Fruit fly (Drosophila melanogaster) whole organism: Measurements from ENCODE around the gene CG32119.

Experiments
- CG8478 ChIP-seq: fragments of >200 bp; optimal IDR thresholded peaks from 2 replicates; lab custom pipeline; 2018; ENCODE audit warnings: inconsistent platforms
- Dll ChIP-seq: fragments of >200 bp; optimal IDR thresholded peaks from 2 replicates; lab custom pipeline; 2017
- EcR ChIP-seq, 2 experiments: fragments of >200 bp; optimal IDR thresholded peaks; 2 replicates each; lab custom pipeline; 2017; ENCODE audit warnings: missing biosample characterization in 2 of 2, missing genetic modification characterization in 2 of 2, missing genetic modification reagents in 2 of 2
- pan ChIP-seq: fragments of >200 bp; optimal IDR thresholded peaks from 2 replicates; lab custom pipeline; 2017
- psq ChIP-seq: fragments of >200 bp; optimal IDR thresholded peaks from 2 replicates; lab custom pipeline; 2017
- usp ChIP-seq: fragments of >200 bp; optimal IDR thresholded peaks from 2 replicates; lab custom pipeline; 2017; ENCODE audit warnings: missing biosample characterization, missing genetic modification characterization, mixed read lengths

Gene CG32119

dm6 chr3L:13237056-13237455 is 11.4 kb downstream of the CG32119 start:
- no peak for TF ChIP-seq usp
- no peak for TF ChIP-seq Dll (lab: Kevin White, UChicago)
- TF ChIP-seq pan (lab: Kevin White, UChicago) = no peak
- no peak for TF ChIP-seq psq (lab: Kevin White, UChicago)
- no peak for TF ChIP-seq CG8478 (lab: Kevin White, UChicago)
- TF ChIP-seq EcR (GFP tag; optimal IDR thresholded peaks at IDR 0.05; lab: Kevin White, UChicago) = peak in 1 of 2 experiments; percentile 29

dm6 chr3L:13236646-13237045 is 11.9 kb downstream of the CG32119 start:
- TF ChIP-seq EcR (GFP tag; optimal IDR thresholded peaks at IDR 0.05; lab: Kevin White, UChicago) (no peak), psq (lab: Kevin White, UChicago) (no peak), usp (no peak), CG8478 (lab: Kevin White, UChicago) (no peak), Dll (lab: Kevin White, UChicago) (no peak), pan (lab: Kevin White, UChicago) (no peak)

- TF ChIP-seq CG8478 (lab: Kevin White, UChicago) = no peak
- no peak for TF ChIP-seq EcR (GFP tag; optimal IDR thresholded peaks at IDR 0.05; lab: Kevin White, UChicago)
- TF ChIP-seq psq (lab: Kevin White, UChicago) = no peak
- TF ChIP-seq Dll (lab: Kevin White, UChicago) = no peak
- no peak for TF ChIP-seq pan (lab: Kevin White, UChicago)
- TF ChIP-seq usp = no peak
These were observed 12.8 kb downstream of the CG32119 start for dm6 chr3L:13235495-13236284.

- TF ChIP-seq EcR (GFP tag; optimal IDR thresholded peaks at IDR 0.05; lab: Kevin White, UChicago) = no peak
- TF ChIP-seq CG8478 (lab: Kevin White, UChicago) = no peak
- no peak for TF ChIP-seq psq (lab: Kevin White, UChicago)
These were observed 14.7 kb downstream of the CG32119 start for dm6 chr3L:13233646-13234262.

dm6 chr3L:13232747-13233146 is 15.8 kb downstream of the CG32119 start:
- TF ChIP-seq CG8478 (lab: Kevin White, UChicago) (no peak), psq (lab: Kevin White, UChicago) (no peak), pan (lab: Kevin White, UChicago) (no peak), usp (no peak), EcR (GFP tag; optimal IDR thresholded peaks at IDR 0.05; lab: Kevin White, UChicago) (no peak), Dll (lab: Kevin White, UChicago) (no peak)

dm6 chr3L:13231189-13231588 is 17.3 kb downstream of the CG32119 start:
- TF ChIP-seq EcR (GFP tag; optimal IDR thresholded peaks at IDR 0.05; lab: Kevin White, UChicago) (no peak), CG8478 (lab: Kevin White, UChicago) (no peak), pan (lab: Kevin White, UChicago) (no peak), Dll (lab: Kevin White, UChicago) (no peak), usp (no peak), psq (lab: Kevin White, UChicago) (no peak)

- TF ChIP-seq Dll (lab: Kevin White, UChicago) = peak; percentile 45
- no peak for TF ChIP-seq pan (lab: Kevin White, UChicago)
These were observed 20.0 kb downstream of the CG32119 start, which contains the start of gene caps for dm6 chr3L:13228502-13228941. caps (plus strand) TSS chr3L:13228692.

dm6 chr3L:13227594-13228501 is 20.7 kb downstream of the CG32119 start:
- TF ChIP-seq EcR (GFP tag; optimal IDR thresholded peaks at IDR 0.05; lab: Kevin White, UChicago) (peak in 1 of 2 experiments; percentile 18), usp (no peak)

- TF ChIP-seq Dll (lab: Kevin White, UChicago) = no peak
- TF ChIP-seq pan (lab: Kevin White, UChicago) = no peak
- no peak for TF ChIP-seq usp
- no peak for TF ChIP-seq psq (lab: Kevin White, UChicago)
- TF ChIP-seq CG8478 (lab: Kevin White, UChicago) = no peak
- TF ChIP-seq EcR (GFP tag; optimal IDR thresholded peaks at IDR 0.05; lab: Kevin White, UChicago) = no peak
These were observed 21.6 kb downstream of the CG32119 start for dm6 chr3L:13226894-13227293.

- TF ChIP-seq psq (lab: Kevin White, UChicago) (no peak), Dll (lab: Kevin White, UChicago) (no peak), CG8478 (lab: Kevin White, UChicago) (no peak), EcR (GFP tag; optimal IDR thresholded peaks at IDR 0.05; lab: Kevin White, UChicago) (no peak), usp (no peak), pan (lab: Kevin White, UChicago) (no peak)
These were observed 25.0 kb downstream of the CG32119 start for dm6 chr3L:13223360-13224028.

dm6 chr3L:13217968-13218367 is 30.5 kb downstream of the CG32119 start:
- TF ChIP-seq usp (no peak), EcR (GFP tag; optimal IDR thresholded peaks at IDR 0.05; lab: Kevin White, UChicago) (no peak)
